Worm (Caenorhabditis elegans): Measurements from ENCODE around the gene twk-9.

DNA sequence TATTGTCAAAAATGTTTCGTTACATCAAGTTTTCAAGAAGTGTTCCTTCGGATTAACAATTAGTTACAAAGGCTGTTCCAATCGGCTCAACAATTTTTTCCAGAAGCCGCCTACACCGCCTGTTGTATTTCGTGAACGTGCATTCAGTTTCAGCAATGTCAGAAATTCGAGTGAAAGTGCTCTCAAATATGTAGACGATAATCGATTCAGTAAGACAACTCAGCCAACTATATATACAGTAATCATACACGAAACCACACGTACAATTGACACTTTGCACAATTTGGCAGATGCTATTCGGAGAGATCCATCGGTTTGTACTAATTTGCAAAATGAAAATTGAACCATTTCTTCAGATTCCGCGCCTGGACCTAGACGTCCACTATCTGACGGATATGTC is 3.5 kb downstream of the twk-9 start:
- no peak for TF ChIP-seq unc-62 (GFP tag; optimal IDR thresholded peaks at IDR 0.05)
- TF ChIP-seq lin-15B (tag; optimal IDR thresholded peaks at IDR 0.05), result no peak
- no peak for TF ChIP-seq nfya-1 (tag; optimal IDR thresholded peaks at IDR 0.05; ENCODE audit: insufficient read depth)
- no peak for TF ChIP-seq tbx-2 (tag; optimal IDR thresholded peaks at IDR 0.05)
- TF ChIP-seq elt-2 (tag; optimal IDR thresholded peaks at IDR 0.05), result no peak
- TF ChIP-seq nhr-12 (tag; optimal IDR thresholded peaks at IDR 0.05), result no peak
- no peak for TF ChIP-seq ztf-11 (tag; optimal IDR thresholded peaks at IDR 0.05)
- no peak for TF ChIP-seq jun-1 (tag; optimal IDR thresholded peaks at IDR 0.05)
- no peak for TF ChIP-seq egl-5 (tag; optimal IDR thresholded peaks at IDR 0.05)
- TF ChIP-seq mml-1 (tag; optimal IDR thresholded peaks at IDR 0.05), result no peak
- no peak for TF ChIP-seq elt-1 (tag; optimal IDR thresholded peaks at IDR 0.05)
- no peak for TF ChIP-seq pqm-1 (tag; optimal IDR thresholded peaks at IDR 0.05)
- TF ChIP-seq aly-2 (tag; optimal IDR thresholded peaks at IDR 0.05), result no peak
